Worm (Caenorhabditis elegans): ENCODE measurements around the gene math-8.

- no peak for TF ChIP-seq nhr-67 (tag; optimal IDR thresholded peaks at IDR 0.05)
- no peak for TF ChIP-seq elt-2 (tag; optimal IDR thresholded peaks at IDR 0.05)
- TF ChIP-seq nhr-11 (tag; optimal IDR thresholded peaks at IDR 0.05) = no peak
- TF ChIP-seq mml-1 (tag; optimal IDR thresholded peaks at IDR 0.05) = no peak
- TF ChIP-seq snpc-4 (tag; optimal IDR thresholded peaks at IDR 0.05) = no peak
- no peak for TF ChIP-seq nhr-23 (tag; optimal IDR thresholded peaks at IDR 0.05)
- TF ChIP-seq nhr-76 (tag; optimal IDR thresholded peaks at IDR 0.05) = no peak
- TF ChIP-seq ceh-82 (tag; optimal IDR thresholded peaks at IDR 0.05) = no peak
- TF ChIP-seq unc-62 (GFP tag; optimal IDR thresholded peaks at IDR 0.05) = no peak
- no peak for TF ChIP-seq pha-4 (tag; optimal IDR thresholded peaks at IDR 0.05)
- TF ChIP-seq aly-2 (tag; optimal IDR thresholded peaks at IDR 0.05) = no peak
- no peak for TF ChIP-seq zag-1 (tag; optimal IDR thresholded peaks at IDR 0.05)
Observed at ce11 chrII:1912741-1913140, 23.8 kb upstream of the math-8 start, which contains the start of gene math-31.
